Fruit fly (Drosophila melanogaster): ENCODE measurements around the gene ND-20.

DNA sequence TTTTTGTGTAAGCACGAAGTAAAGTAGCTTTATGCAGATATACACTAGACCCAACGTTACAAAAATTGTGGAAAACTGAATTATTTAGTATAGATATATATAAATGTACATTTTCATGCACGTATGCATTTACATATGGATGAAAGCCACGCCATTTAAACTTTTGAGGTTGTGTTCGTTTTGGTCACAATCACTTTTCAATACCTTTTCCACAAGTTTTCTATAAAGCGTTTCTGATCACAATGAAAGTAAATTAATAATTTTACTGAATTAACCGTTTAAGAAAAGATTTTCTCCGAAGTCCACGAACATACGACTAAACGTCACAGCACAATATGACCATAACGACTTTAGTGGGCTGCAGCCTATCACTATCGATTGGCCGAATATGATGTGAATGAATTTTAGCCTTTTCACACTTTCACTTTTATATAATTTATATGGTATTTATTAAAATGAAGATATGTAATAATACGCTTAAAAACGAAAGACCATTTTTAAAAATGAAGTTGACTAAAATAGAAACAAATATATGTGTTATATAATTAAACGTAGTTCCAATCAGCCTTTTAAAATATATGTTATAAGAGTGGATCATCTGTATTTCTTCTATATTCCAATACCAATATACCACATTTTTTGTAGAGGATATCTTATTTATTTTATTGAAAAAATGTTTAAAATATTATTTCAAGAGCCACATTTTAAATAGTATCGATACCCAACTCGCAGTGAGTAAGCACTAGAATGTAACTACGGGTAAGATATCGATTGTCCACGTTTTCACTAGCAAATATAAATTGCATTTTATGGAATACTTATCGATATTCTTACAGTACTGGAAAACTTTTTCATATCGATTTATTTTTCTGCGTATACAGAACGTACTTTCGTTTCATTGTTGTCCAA is 5.3 kb upstream of the ND-20 start, which contains the start of the genes CG46312, eIF5 and exd:
- TF ChIP-seq Hsf (GFP tag; optimal IDR thresholded peaks at IDR 0.05) (no peak), CG14441 (GFP tag; IDR thresholded peaks at IDR 0.05) (no peak), dmrt11E (tag; optimal IDR thresholded peaks at IDR 0.05) (peak; percentile 21), CG6791 (GFP tag; IDR thresholded peaks at IDR 0.05; ENCODE audit: partially characterized antibody) (peak; percentile 88), tna (GFP tag; IDR thresholded peaks at IDR 0.05; ENCODE audit: partially characterized antibody) (peak; percentile 77), psq (GFP tag; optimal IDR thresholded peaks at IDR 0.05) (no peak), CG1529 (GFP tag; optimal IDR thresholded peaks at IDR 0.05) (no peak), CG4617 (GFP tag; optimal IDR thresholded peaks at IDR 0.05; ENCODE audit: borderline replicate concordance) (no peak), CG1792 (GFP tag; optimal IDR thresholded peaks at IDR 0.05) (no peak), CG14014 (GFP tag; IDR thresholded peaks at IDR 0.05) (no peak), fd64A (GFP tag; optimal IDR thresholded peaks at IDR 0.05) (no peak)

Measured in whole organism, embryonic.